Worm (Caenorhabditis elegans) whole organism, late embryonic: ENCODE measurements around the gene rpt-4.

Experiments
- K02D7.2 ChIP-seq: sonication (generic microtip); optimal IDR thresholded peaks from 2 replicates; lab custom pipeline; 2017; ENCODE audit warnings: mild to moderate bottlenecking, missing genetic modification characterization, missing compliant biosample characterization
- ama-1 ChIP-seq: fragments of 150-350 bp; optimal IDR thresholded peaks from 2 replicates; lab custom pipeline; 2014
- mec-3 ChIP-seq: sonication (generic microtip); optimal IDR thresholded peaks from 2 replicates; lab custom pipeline; 2016; ENCODE audit warnings: borderline replicate concordance, missing genetic modification characterization, missing compliant biosample characterization
- nhr-11 ChIP-seq: fragments of 150-350 bp; optimal IDR thresholded peaks from 2 replicates; lab custom pipeline; 2014; ENCODE audit warnings: missing biosample characterization, missing genetic modification characterization
- nhr-232 ChIP-seq: sonication (generic microtip); optimal IDR thresholded peaks from 2 replicates; lab custom pipeline; 2016; ENCODE audit warnings: missing genetic modification characterization, missing compliant biosample characterization
- sdc-2 ChIP-seq: sonication (generic microtip); optimal IDR thresholded peaks from 2 replicates; lab custom pipeline; 2016; ENCODE audit warnings: missing genotype, missing genetic modification characterization, missing compliant biosample characterization
- ttx-3 ChIP-seq: sonication (generic microtip); optimal IDR thresholded peaks from 2 replicates; lab custom pipeline; 2016; ENCODE audit warnings: missing genetic modification reagents, missing genetic modification characterization, missing compliant biosample characterization
- unc-42 ChIP-seq: sonication (generic microtip); optimal IDR thresholded peaks from 2 replicates; lab custom pipeline; 2016; ENCODE audit warnings: missing genotype, missing genetic modification characterization, missing compliant biosample characterization

ce11 chrII:41914-42313 is 4.1 kb downstream of the rpt-4 start, which contains the start of gene F23F1.10:
- TF ChIP-seq mec-3 (tag; lab: Kevin White, UChicago) (no peak), nhr-11 (tag; lab: Kevin White, UChicago) (no peak), unc-42 (tag; lab: Kevin White, UChicago) (no peak), ama-1 (no peak), ttx-3 (tag; lab: Kevin White, UChicago) (no peak), K02D7.2 (no peak), nhr-232 (tag; lab: Kevin White, UChicago) (no peak), sdc-2 (tag; lab: Kevin White, UChicago) (no peak)
